Worm (Caenorhabditis elegans) whole organism, L2 larva: ENCODE data around the gene mes-2.

Experiments used
- ZK546.5 ChIP-seq: sonication (generic microtip); optimal IDR thresholded peaks from 2 replicates; lab custom pipeline; 2017; ENCODE audit warnings: missing biosample characterization, missing genetic modification characterization
- ama-1 ChIP-seq: fragments of 150-350 bp; optimal IDR thresholded peaks from 2 replicates; lab custom pipeline; 2018; ENCODE audit warnings: inconsistent platforms
- mdl-1 ChIP-seq, 2 experiments: fragments of 150-350 bp in 1 of 2; sonication (generic microtip) in 1 of 2; optimal IDR thresholded peaks; 2 replicates each; lab custom pipeline; 2017; ENCODE audit warnings: missing biosample characterization in 2 of 2, missing genetic modification characterization in 2 of 2
- nhr-12 ChIP-seq: fragments of 150-350 bp; optimal IDR thresholded peaks from 2 replicates; lab custom pipeline; 2014; ENCODE audit warnings: missing biosample characterization, missing genetic modification characterization
- unc-39 ChIP-seq: fragments of 150-350 bp; optimal IDR thresholded peaks from 2 replicates; lab custom pipeline; 2014; ENCODE audit warnings: missing biosample characterization, missing genetic modification characterization

DNA sequence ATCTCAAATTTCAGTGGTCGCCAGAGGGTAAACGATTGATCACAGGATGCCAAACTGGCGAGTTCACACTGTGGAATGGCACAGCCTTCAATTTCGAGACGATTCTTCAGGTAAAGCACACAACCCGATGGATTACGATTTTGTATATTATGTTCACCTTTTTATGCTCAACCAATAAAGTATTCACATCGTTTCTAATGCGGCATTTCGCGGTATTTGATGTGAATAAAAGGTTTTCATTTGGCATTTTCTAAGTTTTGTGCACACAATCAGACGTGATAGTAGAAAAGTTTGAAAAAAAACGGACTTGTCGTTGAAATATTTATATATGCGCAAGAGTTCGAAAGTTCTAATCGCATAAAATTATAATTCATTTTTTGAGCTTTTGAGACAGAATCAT, 24.8 kb upstream of the mes-2 start:
- TF ChIP-seq unc-39 (tag; lab: Kevin White, UChicago) (no peak), nhr-12 (tag; lab: Kevin White, UChicago) (no peak), ZK546.5 (tag; lab: Kevin White, UChicago) (no peak), ama-1 (no peak), mdl-1 (tag; optimal IDR thresholded peaks at IDR 0.05; lab: Kevin White, UChicago) (no peak)
